Fruit fly (Drosophila melanogaster) whole organism, adult: ENCODE data around the gene CG7806.
A peak's percentile ranks its signal among the peaks of the same experiment; 100 is the strongest.

Source experiments
- CG11617 ChIP-seq: fragments of 200-800 bp; sonication (Bioruptor generic); optimal IDR thresholded peaks from 2 replicates; lab custom pipeline; 2017; ENCODE audit warnings: mild to moderate bottlenecking, missing biosample characterization, missing genetic modification reagents, missing genetic modification characterization
- CG12768 ChIP-seq: fragments of 200-800 bp; sonication (Bioruptor generic); optimal IDR thresholded peaks from 2 replicates; lab custom pipeline; 2017; ENCODE audit warnings: missing biosample characterization, missing genetic modification characterization, mild to moderate bottlenecking, moderate library complexity, missing genetic modification reagents
- CG14711 ChIP-seq: fragments of 200-800 bp; sonication (Bioruptor generic); optimal IDR thresholded peaks from 2 replicates; lab custom pipeline; 2018; ENCODE audit warnings: missing biosample characterization, mild to moderate bottlenecking, missing genetic modification characterization, moderate library complexity
- CG1620 ChIP-seq: fragments of 200-800 bp; sonication (Bioruptor generic); optimal IDR thresholded peaks from 2 replicates; lab custom pipeline; 2016; ENCODE audit warnings: missing biosample characterization, missing genetic modification characterization
- CG33017 ChIP-seq: fragments of 200-800 bp; sonication (Bioruptor generic); optimal IDR thresholded peaks from 2 replicates; lab custom pipeline; 2018; ENCODE audit warnings: missing biosample characterization, mild to moderate bottlenecking, missing genetic modification characterization, moderate library complexity
- CG5204 ChIP-seq: fragments of 200-800 bp; sonication (Bioruptor generic); optimal IDR thresholded peaks from 2 replicates; lab custom pipeline; 2016; ENCODE audit warnings: missing biosample characterization, missing genetic modification characterization
- CG7045 ChIP-seq: fragments of 200-800 bp; sonication (Bioruptor generic); optimal IDR thresholded peaks from 2 replicates; lab custom pipeline; 2017; ENCODE audit warnings: missing biosample characterization, mild to moderate bottlenecking, missing genetic modification characterization
- CG7101 ChIP-seq: fragments of 200-800 bp; sonication (Bioruptor generic); optimal IDR thresholded peaks from 2 replicates; lab custom pipeline; 2018; ENCODE audit warnings: missing biosample characterization, mild to moderate bottlenecking, missing genetic modification characterization, moderate library complexity
- Clk ChIP-seq: fragments of 200-800 bp; sonication (Bioruptor generic); optimal IDR thresholded peaks from 2 replicates; lab custom pipeline; 2017; ENCODE audit warnings: missing biosample characterization, missing genetic modification characterization
- Crg-1 ChIP-seq: fragments of 200-800 bp; sonication (Bioruptor generic); optimal IDR thresholded peaks from 2 replicates; lab custom pipeline; 2016; ENCODE audit warnings: missing biosample characterization, missing genetic modification characterization
- Hr96 ChIP-seq: fragments of 200-800 bp; sonication (Bioruptor generic); optimal IDR thresholded peaks from 2 replicates; lab custom pipeline; 2016; ENCODE audit warnings: missing biosample characterization, missing genetic modification characterization
- Mnt ChIP-seq: fragments of 200-800 bp; sonication (Bioruptor generic); optimal IDR thresholded peaks from 2 replicates; lab custom pipeline; 2016; ENCODE audit warnings: missing biosample characterization, mild to moderate bottlenecking, missing genetic modification characterization
- bab1 ChIP-seq: fragments of 200-800 bp; sonication (Bioruptor generic); optimal IDR thresholded peaks from 3 replicates; lab custom pipeline; 2019; ENCODE audit warnings: missing biosample characterization, mild to moderate bottlenecking, missing genetic modification characterization, moderate library complexity
- cic ChIP-seq: fragments of 200-800 bp; sonication (Bioruptor generic); optimal IDR thresholded peaks from 2 replicates; lab custom pipeline; 2017; ENCODE audit warnings: missing biosample characterization, mild to moderate bottlenecking, missing genetic modification characterization, moderate library complexity
- cnc ChIP-seq, 2 experiments: fragments of >200 bp; optimal IDR thresholded peaks; 2 replicates each; lab custom pipeline; 2017
- kay ChIP-seq: fragments of 200-800 bp; sonication (Bioruptor generic); peaks from one replicate; lab custom pipeline; 2016; ENCODE audit warnings: missing biosample characterization, missing genetic modification characterization, borderline replicate concordance
- ovo ChIP-seq: fragments of 200-800 bp; sonication (Bioruptor generic); optimal IDR thresholded peaks from 2 replicates; lab custom pipeline; 2016; ENCODE audit warnings: missing biosample characterization, missing genetic modification characterization
- pad ChIP-seq: fragments of 200-800 bp; sonication (Bioruptor generic); optimal IDR thresholded peaks from 3 replicates; lab custom pipeline; 2017; ENCODE audit warnings: missing biosample characterization, missing genetic modification characterization, mild to moderate bottlenecking, moderate library complexity, missing genetic modification reagents
- tj ChIP-seq: fragments of 200-800 bp; sonication (Bioruptor generic); optimal IDR thresholded peaks from 3 replicates; lab custom pipeline; 2017; ENCODE audit warnings: missing biosample characterization, mild to moderate bottlenecking, missing genetic modification characterization, moderate library complexity
- toe ChIP-seq: fragments of 200-800 bp; sonication (Bioruptor generic); optimal IDR thresholded peaks from 2 replicates; lab custom pipeline; 2016; ENCODE audit warnings: missing biosample characterization, missing genetic modification characterization

The CG7806 gene

dm6 chr2L:8302766-8303479, 8.3 kb upstream of the CG7806 start, which contains the start of the genes wol and Scgalpha:
Gene wol, minus strand, starts transcription at chr2L:8302985.
Gene Scgalpha, plus strand, starts transcription at chr2L:8303429.
- TF ChIP-seq CG14711 (tag; lab: Kevin White, UChicago): peak; percentile 97
- peak; percentile 7 for TF ChIP-seq bab1 (GFP tag; lab: Kevin White, UChicago)
- no peak for TF ChIP-seq cic (GFP tag; lab: Kevin White, UChicago)

- TF ChIP-seq cnc (optimal IDR thresholded peaks at IDR 0.05; lab: Kevin White, UChicago): no peak
- no peak for TF ChIP-seq ovo (GFP tag; lab: Kevin White, UChicago)
- TF ChIP-seq Hr96 (GFP tag; lab: Kevin White, UChicago): no peak
- TF ChIP-seq CG12768: no peak
- TF ChIP-seq bab1 (GFP tag; lab: Kevin White, UChicago): no peak
These were observed 6.6 kb upstream of the CG7806 start for dm6 chr2L:8304635-8305034.

- TF ChIP-seq Clk (GFP tag; lab: Kevin White, UChicago) (no peak), pad (GFP tag; lab: Kevin White, UChicago) (no peak), bab1 (GFP tag; lab: Kevin White, UChicago) (no peak), CG5204 (GFP tag; lab: Kevin White, UChicago) (no peak), tj (GFP tag; lab: Kevin White, UChicago) (no peak), ovo (GFP tag; lab: Kevin White, UChicago) (no peak), CG12768 (no peak), CG11617 (GFP tag; lab: Kevin White, UChicago) (no peak), CG1620 (GFP tag; lab: Kevin White, UChicago) (no peak), cnc (optimal IDR thresholded peaks at IDR 0.05; lab: Kevin White, UChicago) (no peak), kay (no peak), CG7101 (tag; lab: Kevin White, UChicago) (no peak), cic (GFP tag; lab: Kevin White, UChicago) (no peak), CG7045 (GFP tag; lab: Kevin White, UChicago) (no peak), CG33017 (tag; lab: Kevin White, UChicago) (no peak), Crg-1 (GFP tag; lab: Kevin White, UChicago) (no peak)
These were observed 5.8 kb upstream of the CG7806 start, which contains the start of gene CG7840 for dm6 chr2L:8305409-8305808. Gene CG7840, plus strand, starts transcription at chr2L:8305586.

dm6 chr2L:8307817-8308551, 3.2 kb upstream of the CG7806 start, which contains the start of the genes Ostgamma and Mettl14:
Gene Ostgamma, minus strand, starts transcription at chr2L:8308192.
Gene Mettl14, plus strand, starts transcription at chr2L:8308427.
- TF ChIP-seq CG14711 (tag; lab: Kevin White, UChicago): peak; percentile 64
- no peak for TF ChIP-seq CG7045 (GFP tag; lab: Kevin White, UChicago)
- peak; percentile 41 for TF ChIP-seq bab1 (GFP tag; lab: Kevin White, UChicago)
- TF ChIP-seq Hr96 (GFP tag; lab: Kevin White, UChicago): no peak
- no peak for TF ChIP-seq ovo (GFP tag; lab: Kevin White, UChicago)
- peak; percentile 40 for TF ChIP-seq Mnt (GFP tag; lab: Kevin White, UChicago)
- no peak for TF ChIP-seq Clk (GFP tag; lab: Kevin White, UChicago)
- TF ChIP-seq CG7101 (tag; lab: Kevin White, UChicago): peak; percentile 39
- peak; percentile 20 for TF ChIP-seq CG11617 (GFP tag; lab: Kevin White, UChicago)

dm6 chr2L:8311741-8312140, 542 bp downstream of the CG7806 start:
- TF ChIP-seq kay: no peak
- no peak for TF ChIP-seq CG5204 (GFP tag; lab: Kevin White, UChicago)
- no peak for TF ChIP-seq CG7045 (GFP tag; lab: Kevin White, UChicago)
- TF ChIP-seq cnc (optimal IDR thresholded peaks at IDR 0.05; lab: Kevin White, UChicago): no peak
- TF ChIP-seq toe: no peak
- no peak for TF ChIP-seq tj (GFP tag; lab: Kevin White, UChicago)

- peak; percentile 65 for TF ChIP-seq CG7045 (GFP tag; lab: Kevin White, UChicago)
- peak; percentile 50 for TF ChIP-seq CG1620 (GFP tag; lab: Kevin White, UChicago)
- TF ChIP-seq kay: no peak
- TF ChIP-seq bab1 (GFP tag; lab: Kevin White, UChicago): peak; percentile 80
- TF ChIP-seq Mnt (GFP tag; lab: Kevin White, UChicago): peak; percentile 60
- TF ChIP-seq tj (GFP tag; lab: Kevin White, UChicago): peak; percentile 58
- TF ChIP-seq CG5204 (GFP tag; lab: Kevin White, UChicago): no peak
- peak; percentile 77 for TF ChIP-seq Crg-1 (GFP tag; lab: Kevin White, UChicago)
- TF ChIP-seq CG12768: peak; percentile 61
- no peak for TF ChIP-seq cnc (optimal IDR thresholded peaks at IDR 0.05; lab: Kevin White, UChicago)
- no peak for TF ChIP-seq toe
- TF ChIP-seq Hr96 (GFP tag; lab: Kevin White, UChicago): no peak
- peak; percentile 68 for TF ChIP-seq CG11617 (GFP tag; lab: Kevin White, UChicago)
- peak; percentile 53 for TF ChIP-seq cic (GFP tag; lab: Kevin White, UChicago)
- TF ChIP-seq CG14711 (tag; lab: Kevin White, UChicago): peak; percentile 63
- TF ChIP-seq CG7101 (tag; lab: Kevin White, UChicago): peak; percentile 66
- TF ChIP-seq pad (GFP tag; lab: Kevin White, UChicago): peak; percentile 60
- TF ChIP-seq Clk (GFP tag; lab: Kevin White, UChicago): no peak
- peak; percentile 32 for TF ChIP-seq CG33017 (tag; lab: Kevin White, UChicago)
- peak; percentile 47 for TF ChIP-seq ovo (GFP tag; lab: Kevin White, UChicago)
These were observed 8.8 kb downstream of the CG7806 start, which contains the start of the genes mtsh and strat for dm6 chr2L:8319858-8320525. Gene mtsh, minus strand, starts transcription at chr2L:8319908. Gene strat, plus strand, starts transcription at chr2L:8320328.
